Worm (Caenorhabditis elegans): Measurements from ENCODE around the gene F07A11.1.

F07A11.1 gene

ce11 chrII:11572944-11573343 lies 19.0 kb downstream of the F07A11.1 start, which contains the start of gene F54D5.2:
Gene F54D5.2, plus strand, starts transcription at chrII:11573180.
- TF ChIP-seq ZK546.5 (tag; optimal IDR thresholded peaks at IDR 0.05) (no peak), snpc-4 (tag; optimal IDR thresholded peaks at IDR 0.05) (no peak), nhr-25 (tag; optimal IDR thresholded peaks at IDR 0.05) (no peak), unc-62 (GFP tag; optimal IDR thresholded peaks at IDR 0.05) (no peak), ama-1 (optimal IDR thresholded peaks at IDR 0.05) (no peak), nhr-28 (tag; optimal IDR thresholded peaks at IDR 0.05) (no peak), egl-5 (tag; optimal IDR thresholded peaks at IDR 0.05) (no peak), lin-15B (tag; optimal IDR thresholded peaks at IDR 0.05) (no peak), daf-12 (tag; optimal IDR thresholded peaks at IDR 0.05) (no peak), aly-2 (tag; optimal IDR thresholded peaks at IDR 0.05) (no peak), pha-4 (tag; optimal IDR thresholded peaks at IDR 0.05) (no peak), sea-2 (GFP tag; optimal IDR thresholded peaks at IDR 0.05) (no peak), nhr-67 (tag; optimal IDR thresholded peaks at IDR 0.05) (no peak), zag-1 (tag; optimal IDR thresholded peaks at IDR 0.05) (no peak), ceh-9 (tag; optimal IDR thresholded peaks at IDR 0.05) (no peak), nhr-43 (tag; optimal IDR thresholded peaks at IDR 0.05; ENCODE audit: poor library complexity, severe bottlenecking) (no peak), tbx-2 (tag; optimal IDR thresholded peaks at IDR 0.05) (no peak), R02D3.7 (tag; optimal IDR thresholded peaks at IDR 0.05) (no peak), elt-3 (tag; optimal IDR thresholded peaks at IDR 0.05) (no peak)

ce11 chrII:11571260-11571854 lies 20.6 kb downstream of the F07A11.1 start, which contains the start of gene F54D5.3:
Gene F54D5.3, plus strand, starts transcription at chrII:11571805.
- TF ChIP-seq pha-4 (tag; optimal IDR thresholded peaks at IDR 0.05) (peak; percentile 19), nhr-76 (tag; optimal IDR thresholded peaks at IDR 0.05) (no peak), pqm-1 (tag; optimal IDR thresholded peaks at IDR 0.05) (peak; percentile 75), elt-2 (tag; optimal IDR thresholded peaks at IDR 0.05) (peak; percentile 69)

DNA sequence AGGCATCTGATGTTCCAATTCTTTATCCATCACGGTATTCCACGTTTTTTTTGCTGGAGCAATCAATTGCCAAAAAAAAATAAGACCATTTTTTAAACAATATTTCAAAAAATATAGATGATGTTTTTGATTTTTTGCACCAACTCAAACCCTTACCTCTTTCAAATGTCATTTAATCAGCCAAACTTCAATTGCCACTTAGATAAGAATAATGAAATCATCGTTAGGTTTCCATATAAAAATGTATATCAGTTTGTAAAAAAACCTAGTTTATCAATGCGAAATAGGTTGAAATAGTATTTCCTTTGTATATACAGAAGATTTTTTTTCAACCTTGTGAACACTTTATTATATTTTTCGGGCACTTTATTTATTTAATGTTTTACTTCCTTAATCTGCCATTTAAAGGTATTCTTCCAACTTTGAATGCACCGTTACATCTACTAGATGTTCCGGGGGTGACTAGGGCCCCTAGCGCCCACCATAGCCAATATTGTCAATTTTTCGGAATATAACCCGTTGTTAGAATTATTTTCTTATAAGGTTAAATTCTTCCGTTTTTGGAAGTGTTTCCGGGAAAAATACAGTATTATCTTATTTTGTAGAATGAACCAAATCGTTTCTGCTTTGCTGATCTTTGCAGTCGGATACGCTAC lies 22.6 kb downstream of the F07A11.1 start, which contains the start of the genes F54D5.23 and F54D5.4:
Gene F54D5.23 (minus strand): TSS at position 75 of the 656 bp plus-strand sequence.
Gene F54D5.4 (plus strand): TSS at position 606 of the 656 bp plus-strand sequence.
- TF ChIP-seq pqm-1 (tag; optimal IDR thresholded peaks at IDR 0.05) (peak; percentile 33), daf-12 (tag; optimal IDR thresholded peaks at IDR 0.05) (no peak), elt-2 (tag; optimal IDR thresholded peaks at IDR 0.05) (peak; percentile 52)

ce11 chrII:11568670-11569069 lies 23.3 kb downstream of the F07A11.1 start:
- TF ChIP-seq daf-12 (tag; optimal IDR thresholded peaks at IDR 0.05), result no peak
- TF ChIP-seq sea-2 (GFP tag; optimal IDR thresholded peaks at IDR 0.05), result no peak
- TF ChIP-seq zag-1 (tag; optimal IDR thresholded peaks at IDR 0.05), result no peak
- TF ChIP-seq mml-1 (tag; optimal IDR thresholded peaks at IDR 0.05), result no peak
- TF ChIP-seq pqm-1 (tag; optimal IDR thresholded peaks at IDR 0.05), result no peak

ce11 chrII:11566970-11567711 lies 24.8 kb downstream of the F07A11.1 start, which contains the start of gene F54D5.5:
Gene F54D5.5, minus strand, starts transcription at chrII:11567020.
- TF ChIP-seq lin-15B (tag; optimal IDR thresholded peaks at IDR 0.05), result peak; percentile 49
- no peak for TF ChIP-seq unc-39 (tag; optimal IDR thresholded peaks at IDR 0.05)

- TF ChIP-seq nhr-25 (tag; optimal IDR thresholded peaks at IDR 0.05), result no peak
- no peak for TF ChIP-seq fkh-10 (GFP tag; optimal IDR thresholded peaks at IDR 0.05)
- no peak for TF ChIP-seq lin-15B (tag; optimal IDR thresholded peaks at IDR 0.05)
- TF ChIP-seq ceh-16 (tag; optimal IDR thresholded peaks at IDR 0.05), result no peak
Measured at ce11 chrII:11564127-11564526, 27.8 kb downstream of the F07A11.1 start, which contains the start of gene F54D5.15. Gene F54D5.15, minus strand, starts transcription at chrII:11564227.

DNA sequence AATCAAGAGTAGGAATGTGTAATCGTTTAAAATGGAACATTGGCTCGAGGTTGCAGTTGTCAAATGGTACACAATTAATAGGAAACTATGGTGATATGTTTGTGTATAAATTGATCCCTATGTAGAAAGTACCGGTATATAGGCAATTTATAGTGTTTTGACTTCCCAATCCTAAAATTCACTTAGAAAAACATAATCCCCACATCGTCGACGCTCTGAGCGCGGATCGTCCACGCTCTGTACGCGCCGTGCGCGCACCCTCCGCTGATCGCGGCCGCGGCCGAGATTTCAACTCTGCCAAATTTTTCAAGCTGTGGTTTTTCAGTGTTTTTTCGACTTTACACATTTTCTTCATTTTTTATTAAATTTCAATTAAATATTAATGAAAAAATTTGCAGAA lies 35.6 kb downstream of the F07A11.1 start, which contains the start of gene F54D5.17:
Gene F54D5.17 (plus strand): TSS at position 301 of the 400 bp plus-strand sequence.
- TF ChIP-seq elt-3 (tag; optimal IDR thresholded peaks at IDR 0.05), result no peak
- no peak for TF ChIP-seq ztf-4 (tag; optimal IDR thresholded peaks at IDR 0.05)
- no peak for TF ChIP-seq nhr-67 (tag; optimal IDR thresholded peaks at IDR 0.05)
- TF ChIP-seq lsy-12 (tag; optimal IDR thresholded peaks at IDR 0.05), result no peak
- TF ChIP-seq ztf-11 (tag; optimal IDR thresholded peaks at IDR 0.05), result no peak
- no peak for TF ChIP-seq nfya-1 (tag; optimal IDR thresholded peaks at IDR 0.05; ENCODE audit: insufficient read depth)
- TF ChIP-seq fos-1 (tag; optimal IDR thresholded peaks at IDR 0.05), result no peak
- TF ChIP-seq fkh-10 (GFP tag; optimal IDR thresholded peaks at IDR 0.05), result no peak
- TF ChIP-seq egl-5 (tag; optimal IDR thresholded peaks at IDR 0.05), result no peak
- TF ChIP-seq eor-1 (tag; optimal IDR thresholded peaks at IDR 0.05), result no peak

All from whole organism, L3 larva.